Worm (Caenorhabditis elegans) whole organism, L4/young adult: Measurements from ENCODE around the gene F59B2.15.

Experiments used
- W03F9.2 ChIP-seq: fragments of 150-350 bp; optimal IDR thresholded peaks from 2 replicates; lab custom pipeline; 2014; ENCODE audit warnings: missing biosample characterization, missing genetic modification characterization
- dao-5 ChIP-seq: sonication (generic microtip); optimal IDR thresholded peaks from 2 replicates; lab custom pipeline; 2016; ENCODE audit warnings: missing genotype, missing genetic modification characterization, moderate library complexity, missing compliant biosample characterization
- him-1 ChIP-seq: sonication (generic microtip); optimal IDR thresholded peaks from 2 replicates; lab custom pipeline; 2016; ENCODE audit warnings: missing genotype, missing genetic modification reagents, missing genetic modification characterization, missing compliant biosample characterization

ce11 chrIII:8985461-8985860, 17.0 kb downstream of the F59B2.15 start:
- no peak for TF ChIP-seq dao-5 (tag; lab: Kevin White, UChicago)
- TF ChIP-seq him-1 (tag; lab: Kevin White, UChicago), result no peak
- no peak for TF ChIP-seq W03F9.2 (tag; lab: Kevin White, UChicago)
